Fruit fly (Drosophila melanogaster): ENCODE data around the gene CG33947.
"Not testable (repeated sequence)": the region's sequence is repeated elsewhere in the genome, so short reads cannot be mapped to it uniquely, and the experiment has no call there.

CG33947 gene

dm6 chr3L:11132055-11132454 is 35.8 kb downstream of the CG33947 start, which contains the start of gene CG32074:
Gene CG32074, minus strand, starts transcription at chr3L:11132322.
- TF ChIP-seq CG17801 (GFP tag; optimal IDR thresholded peaks at IDR 0.05; ENCODE audit: partially characterized antibody) = not testable (repeated sequence)

- TF ChIP-seq CG17801 (GFP tag; optimal IDR thresholded peaks at IDR 0.05; ENCODE audit: partially characterized antibody) = not testable (repeated sequence)
Observed at dm6 chr3L:11134886-11135285, 38.6 kb downstream of the CG33947 start, which contains the start of gene CG14143. Gene CG14143, plus strand, starts transcription at chr3L:11134987.

- TF ChIP-seq CG17801 (GFP tag; optimal IDR thresholded peaks at IDR 0.05; ENCODE audit: partially characterized antibody) = no peak
Observed at dm6 chr3L:11135846-11136245, 39.5 kb downstream of the CG33947 start, which contains the start of gene IRSp53. Gene IRSp53, plus strand, starts transcription at chr3L:11136049.

dm6 chr3L:11136349-11136748 is 40.1 kb downstream of the CG33947 start:
- no peak for TF ChIP-seq CG17801 (GFP tag; optimal IDR thresholded peaks at IDR 0.05; ENCODE audit: partially characterized antibody)

dm6 chr3L:11138862-11139261 is 42.6 kb downstream of the CG33947 start:
- TF ChIP-seq CG17801 (GFP tag; optimal IDR thresholded peaks at IDR 0.05; ENCODE audit: partially characterized antibody) = no peak

- TF ChIP-seq CG17801 (GFP tag; optimal IDR thresholded peaks at IDR 0.05; ENCODE audit: partially characterized antibody) = no peak
Observed at dm6 chr3L:11145065-11145464, 48.8 kb downstream of the CG33947 start.

- TF ChIP-seq CG17801 (GFP tag; optimal IDR thresholded peaks at IDR 0.05; ENCODE audit: partially characterized antibody) = no peak
Observed at dm6 chr3L:11147675-11148074, 51.4 kb downstream of the CG33947 start.
